Fruit fly (Drosophila melanogaster) Kc167 (cell line): ENCODE data around the gene CG5188.

ENCODE experiments used
- Myc ChIP-seq: fragments of >200 bp; optimal IDR thresholded peaks from 2 replicates; lab custom pipeline; 2017; ENCODE audit warnings: missing external identifiers
- Sin3A ChIP-seq: fragments of >200 bp; optimal IDR thresholded peaks from 2 replicates; lab custom pipeline; 2018; ENCODE audit warnings: missing external identifiers
- h ChIP-seq: fragments of >200 bp; optimal IDR thresholded peaks from 3 replicates; lab custom pipeline; 2018; ENCODE audit warnings: missing external identifiers
- insv ChIP-seq: fragments of >200 bp; optimal IDR thresholded peaks from 3 replicates; lab custom pipeline; 2018; ENCODE audit warnings: missing external identifiers
- psq ChIP-seq: fragments of >200 bp; optimal IDR thresholded peaks from 2 replicates; lab custom pipeline; 2017; ENCODE audit warnings: missing external identifiers
- ttk ChIP-seq: sonication (Bioruptor generic); optimal IDR thresholded peaks from 2 replicates; lab custom pipeline; 2017; ENCODE audit warnings: missing external identifiers

Gene CG5188

dm6 chr2L:10470211-10470610 is 41.6 kb downstream of the CG5188 start:
- TF ChIP-seq insv (lab: Kevin White, UChicago) (no peak), Myc (lab: Kevin White, UChicago) (no peak), psq (no peak), h (lab: Kevin White, UChicago) (no peak), Sin3A (lab: Kevin White, UChicago) (no peak), ttk (lab: Kevin White, UChicago) (no peak)

- no peak for TF ChIP-seq Sin3A (lab: Kevin White, UChicago)
- TF ChIP-seq psq: no peak
- TF ChIP-seq h (lab: Kevin White, UChicago): no peak
- no peak for TF ChIP-seq Myc (lab: Kevin White, UChicago)
- TF ChIP-seq ttk (lab: Kevin White, UChicago): no peak
- no peak for TF ChIP-seq insv (lab: Kevin White, UChicago)
Measured at dm6 chr2L:10472257-10472656, 43.6 kb downstream of the CG5188 start.

- TF ChIP-seq Myc (lab: Kevin White, UChicago): no peak
- TF ChIP-seq insv (lab: Kevin White, UChicago): no peak
- no peak for TF ChIP-seq psq
- no peak for TF ChIP-seq ttk (lab: Kevin White, UChicago)
- TF ChIP-seq h (lab: Kevin White, UChicago): no peak
- no peak for TF ChIP-seq Sin3A (lab: Kevin White, UChicago)
Measured at dm6 chr2L:10474268-10474678, 45.6 kb downstream of the CG5188 start, which contains the start of gene RluA-1. TSS of gene RluA-1 (minus strand) at chr2L:10474349.

dm6 chr2L:10474815-10475214 is 46.2 kb downstream of the CG5188 start:
- no peak for TF ChIP-seq h (lab: Kevin White, UChicago)
- no peak for TF ChIP-seq Myc (lab: Kevin White, UChicago)
- TF ChIP-seq insv (lab: Kevin White, UChicago): no peak
- TF ChIP-seq Sin3A (lab: Kevin White, UChicago): no peak

- TF ChIP-seq ttk (lab: Kevin White, UChicago) (no peak), Sin3A (lab: Kevin White, UChicago) (no peak), Myc (lab: Kevin White, UChicago) (no peak), h (lab: Kevin White, UChicago) (no peak)
Measured at dm6 chr2L:10476879-10477278, 48.2 kb downstream of the CG5188 start, which contains the start of gene RluA-2. TSS of gene RluA-2 (plus strand) at chr2L:10477073.
